Worm (Caenorhabditis elegans) whole organism, late embryonic: ENCODE data around the gene nac-2.

Experiments
- C08G9.2 ChIP-seq: sonication (generic microtip); optimal IDR thresholded peaks from 2 replicates; lab custom pipeline; 2016; ENCODE audit warnings: mild to moderate bottlenecking, missing genetic modification characterization, moderate library complexity, missing compliant biosample characterization
- C38D4.7 ChIP-seq: fragments of 200-800 bp; sonication (Bioruptor generic); optimal IDR thresholded peaks from 2 replicates; lab custom pipeline; 2018; ENCODE audit warnings: mild to moderate bottlenecking, missing genetic modification characterization, moderate library complexity, missing compliant biosample characterization
- F13H6.1 ChIP-seq: sonication (generic microtip); optimal IDR thresholded peaks from 2 replicates; lab custom pipeline; 2016; ENCODE audit warnings: missing genetic modification characterization, missing compliant biosample characterization
- K02D7.2 ChIP-seq: sonication (generic microtip); optimal IDR thresholded peaks from 2 replicates; lab custom pipeline; 2017; ENCODE audit warnings: mild to moderate bottlenecking, missing genetic modification characterization, missing compliant biosample characterization
- K09A11.1 ChIP-seq: sonication (generic microtip); optimal IDR thresholded peaks from 2 replicates; lab custom pipeline; 2017; ENCODE audit warnings: antibody characterized with exemption, mild to moderate bottlenecking, missing genetic modification characterization, missing compliant biosample characterization; ENCODE audit not compliant: insufficient read depth
- ahr-1 ChIP-seq: sonication (generic microtip); optimal IDR thresholded peaks from 2 replicates; lab custom pipeline; 2016; ENCODE audit warnings: missing genetic modification characterization, missing compliant biosample characterization
- ama-1 ChIP-seq: fragments of 150-350 bp; optimal IDR thresholded peaks from 2 replicates; lab custom pipeline; 2014
- ceh-14 ChIP-seq: sonication (generic microtip); optimal IDR thresholded peaks from 2 replicates; lab custom pipeline; 2016; ENCODE audit warnings: missing genotype, missing genetic modification characterization, missing compliant biosample characterization
- ceh-18 ChIP-seq: sonication (generic microtip); optimal IDR thresholded peaks from 2 replicates; lab custom pipeline; 2016; ENCODE audit warnings: missing genetic modification characterization, missing compliant biosample characterization
- ceh-30 ChIP-seq: fragments of 150-350 bp; optimal IDR thresholded peaks from 2 replicates; lab custom pipeline; 2014; ENCODE audit warnings: missing biosample characterization, missing genetic modification characterization
- ceh-45 ChIP-seq: fragments of 200-800 bp; sonication (Bioruptor generic); IDR thresholded peaks from 2 replicates; pipeline ENCODE4 v1.3.6; 2022; ENCODE audit warnings: missing genetic modification reagents, missing genetic modification characterization, missing compliant biosample characterization
- ceh-48 ChIP-seq: sonication (generic microtip); optimal IDR thresholded peaks from 2 replicates; lab custom pipeline; 2016; ENCODE audit warnings: missing genetic modification characterization, inconsistent platforms, missing compliant biosample characterization
- ceh-6 ChIP-seq: fragments of 200-800 bp; sonication (Bioruptor generic); optimal IDR thresholded peaks from 2 replicates; lab custom pipeline; 2018; ENCODE audit warnings: mild to moderate bottlenecking, missing genetic modification characterization, missing compliant biosample characterization
- ceh-9 ChIP-seq: sonication (generic microtip); optimal IDR thresholded peaks from 2 replicates; lab custom pipeline; 2016; ENCODE audit warnings: mild to moderate bottlenecking, missing genetic modification characterization, inconsistent platforms, missing compliant biosample characterization
- che-1 ChIP-seq: sonication (generic microtip); optimal IDR thresholded peaks from 2 replicates; lab custom pipeline; 2016; ENCODE audit warnings: mild to moderate bottlenecking, missing genetic modification characterization, missing compliant biosample characterization
- elt-2 ChIP-seq: sonication (generic microtip); optimal IDR thresholded peaks from 2 replicates; lab custom pipeline; 2016; ENCODE audit warnings: missing genetic modification reagents, missing genetic modification characterization, missing compliant biosample characterization
- elt-4 ChIP-seq: sonication (generic microtip); optimal IDR thresholded peaks from 2 replicates; lab custom pipeline; 2016; ENCODE audit warnings: missing genetic modification characterization, missing compliant biosample characterization
- ets-4 ChIP-seq: sonication (generic microtip); optimal IDR thresholded peaks from 2 replicates; lab custom pipeline; 2016; ENCODE audit warnings: missing genetic modification characterization, missing compliant biosample characterization
- eyg-1 ChIP-seq: sonication (generic microtip); optimal IDR thresholded peaks from 2 replicates; lab custom pipeline; 2016; ENCODE audit warnings: missing genotype, missing genetic modification characterization, missing compliant biosample characterization
- fax-1 ChIP-seq: sonication (generic microtip); optimal IDR thresholded peaks from 2 replicates; lab custom pipeline; 2016; ENCODE audit warnings: missing genotype, missing genetic modification characterization, missing compliant biosample characterization
- hlh-15 ChIP-seq: sonication (generic microtip); optimal IDR thresholded peaks from 2 replicates; lab custom pipeline; 2016; ENCODE audit warnings: missing genetic modification characterization, missing compliant biosample characterization
- hlh-30 ChIP-seq: sonication (generic microtip); optimal IDR thresholded peaks from 2 replicates; lab custom pipeline; 2017; ENCODE audit warnings: antibody characterized with exemption, missing genetic modification characterization, missing compliant biosample characterization; ENCODE audit not compliant: insufficient read depth
- hlh-6 ChIP-seq: sonication (generic microtip); optimal IDR thresholded peaks from 2 replicates; lab custom pipeline; 2016; ENCODE audit warnings: missing genotype, missing genetic modification characterization, missing compliant biosample characterization
- hlh-8 ChIP-seq: sonication (generic microtip); optimal IDR thresholded peaks from 2 replicates; lab custom pipeline; 2016; ENCODE audit warnings: missing genotype, missing genetic modification characterization, missing compliant biosample characterization
- lin-11 ChIP-seq: fragments of 200-800 bp; sonication (Bioruptor generic); optimal IDR thresholded peaks from 2 replicates; lab custom pipeline; 2018; ENCODE audit warnings: mild to moderate bottlenecking, missing genetic modification characterization, missing compliant biosample characterization
- nfya-1 ChIP-seq: sonication (generic microtip); optimal IDR thresholded peaks from 2 replicates; lab custom pipeline; 2017; ENCODE audit warnings: missing genetic modification characterization, mild to moderate bottlenecking, missing compliant biosample characterization, antibody characterized with exemption, moderate library complexity
- nhr-232 ChIP-seq: sonication (generic microtip); optimal IDR thresholded peaks from 2 replicates; lab custom pipeline; 2016; ENCODE audit warnings: missing genetic modification characterization, missing compliant biosample characterization
- pax-1 ChIP-seq: fragments of 150-350 bp; optimal IDR thresholded peaks from 2 replicates; lab custom pipeline; 2014; ENCODE audit warnings: missing biosample characterization, missing genetic modification characterization
- pqm-1 ChIP-seq: sonication (generic microtip); optimal IDR thresholded peaks from 2 replicates; lab custom pipeline; 2016; ENCODE audit warnings: missing genetic modification characterization, missing compliant biosample characterization
- pros-1 ChIP-seq: fragments of 150-350 bp; optimal IDR thresholded peaks from 2 replicates; lab custom pipeline; 2014; ENCODE audit warnings: missing biosample characterization, missing genetic modification reagents, missing genetic modification characterization
- ref-2 ChIP-seq: sonication (generic microtip); optimal IDR thresholded peaks from 2 replicates; lab custom pipeline; 2016; ENCODE audit warnings: missing genetic modification characterization, missing compliant biosample characterization
- rnt-1 ChIP-seq: sonication (generic microtip); optimal IDR thresholded peaks from 2 replicates; lab custom pipeline; 2016; ENCODE audit warnings: missing genetic modification characterization, missing compliant biosample characterization
- tbx-7 ChIP-seq: sonication (generic microtip); optimal IDR thresholded peaks from 2 replicates; lab custom pipeline; 2016; ENCODE audit warnings: missing genotype, missing genetic modification characterization, missing compliant biosample characterization
- ttx-3 ChIP-seq: sonication (generic microtip); optimal IDR thresholded peaks from 2 replicates; lab custom pipeline; 2016; ENCODE audit warnings: missing genetic modification reagents, missing genetic modification characterization, missing compliant biosample characterization
- unc-42 ChIP-seq: sonication (generic microtip); optimal IDR thresholded peaks from 2 replicates; lab custom pipeline; 2016; ENCODE audit warnings: missing genotype, missing genetic modification characterization, missing compliant biosample characterization
- unc-55 ChIP-seq: sonication (generic microtip); optimal IDR thresholded peaks from 2 replicates; lab custom pipeline; 2017; ENCODE audit warnings: missing biosample characterization, missing genetic modification reagents, missing genetic modification characterization
- zip-5 ChIP-seq: sonication (generic microtip); optimal IDR thresholded peaks from 2 replicates; lab custom pipeline; 2016; ENCODE audit warnings: missing genetic modification characterization, missing compliant biosample characterization

nac-2 gene

DNA sequence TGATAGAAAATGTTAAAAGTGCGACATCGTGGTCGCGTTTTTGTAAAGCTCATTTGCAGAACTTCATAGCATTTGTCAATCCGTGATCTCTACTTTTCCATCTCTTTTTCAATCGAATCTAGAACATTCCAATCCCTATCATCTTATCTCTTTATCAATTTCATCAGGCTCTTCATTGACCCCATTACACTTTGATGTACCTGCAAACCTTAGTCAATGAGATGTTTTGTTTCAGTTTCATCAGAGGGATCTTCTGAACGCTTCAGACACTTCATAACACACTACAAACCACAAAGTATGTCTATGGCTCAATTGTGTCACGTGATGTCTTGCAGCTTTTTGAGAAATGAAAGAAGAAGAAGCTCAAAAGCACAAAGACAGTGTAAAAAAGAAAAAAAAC, 40.0 kb upstream of the nac-2 start:
- TF ChIP-seq C08G9.2 (tag; lab: Kevin White, UChicago) (no peak), unc-55 (GFP tag; lab: Kevin White, UChicago) (peak; percentile 2), ceh-18 (tag; lab: Kevin White, UChicago) (peak; percentile 44), hlh-30 (tag; lab: Kevin White, UChicago) (peak; percentile 34), K02D7.2 (tag; lab: Kevin White, UChicago) (no peak), zip-5 (tag; lab: Kevin White, UChicago) (no peak), hlh-8 (tag; lab: Kevin White, UChicago) (no peak), rnt-1 (peak; percentile 75)

DNA sequence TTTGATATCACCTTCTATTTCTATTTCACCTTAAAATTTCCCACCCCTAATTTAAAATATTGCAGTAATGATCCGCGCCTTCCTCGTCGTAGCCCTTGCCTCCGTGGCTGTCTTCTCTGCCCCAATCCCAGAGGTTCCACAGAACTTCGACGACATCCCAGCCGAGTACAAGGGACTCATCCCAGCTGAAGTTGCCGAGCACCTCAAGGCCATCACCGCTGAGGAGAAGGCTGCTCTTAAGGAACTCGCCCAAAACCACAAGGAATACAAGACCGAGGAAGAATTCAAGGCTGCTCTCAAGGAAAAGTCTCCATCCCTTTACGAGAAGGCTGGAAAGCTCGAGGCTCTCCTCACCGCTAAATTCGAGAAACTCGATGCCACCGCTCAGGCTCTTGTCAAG, 38.7 kb upstream of the nac-2 start, which contains the start of gene far-2:
Gene far-2 (plus strand): TSS at position 66 of the 400 bp plus-strand sequence.
- TF ChIP-seq ref-2 = no peak
- TF ChIP-seq K02D7.2 (tag; lab: Kevin White, UChicago) = no peak
- TF ChIP-seq lin-11 (tag; lab: Kevin White, UChicago) = no peak
- no peak for TF ChIP-seq C38D4.7 (GFP tag; lab: Kevin White, UChicago)
- TF ChIP-seq pqm-1 = no peak
- no peak for TF ChIP-seq ceh-9 (tag; lab: Kevin White, UChicago)
- TF ChIP-seq elt-4 (tag; lab: Kevin White, UChicago) = no peak

DNA sequence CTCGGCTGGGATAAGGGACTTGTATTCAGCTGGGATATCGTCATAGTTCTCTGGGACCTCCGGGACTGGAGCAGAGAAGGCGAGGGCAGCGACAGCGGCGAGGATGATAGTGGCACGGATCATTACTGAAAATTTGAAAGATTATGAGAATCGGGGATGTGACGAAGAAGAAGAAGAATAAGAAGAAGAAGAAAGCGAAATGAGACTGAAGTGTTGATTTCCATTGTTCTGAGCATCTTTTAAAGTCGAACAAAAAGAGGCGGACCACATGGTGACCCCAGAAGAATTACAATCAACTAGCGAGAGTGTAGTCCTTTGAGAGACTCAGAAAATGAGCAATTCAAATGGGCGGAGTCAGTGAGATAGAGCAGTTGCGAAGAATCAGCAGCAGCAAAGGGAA, 38.0 kb upstream of the nac-2 start, which contains the start of gene far-1:
Gene far-1 (minus strand): TSS at position 125 of the 400 bp plus-strand sequence.
- TF ChIP-seq ama-1 (lab: Kevin White, UChicago) (peak; percentile 74), hlh-8 (tag; lab: Kevin White, UChicago) (peak; percentile 41), ceh-6 (GFP tag; lab: Kevin White, UChicago) (no peak), ceh-18 (tag; lab: Kevin White, UChicago) (peak; percentile 10), K02D7.2 (tag; lab: Kevin White, UChicago) (no peak), ref-2 (no peak), hlh-6 (tag; lab: Kevin White, UChicago) (no peak), ttx-3 (tag; lab: Kevin White, UChicago) (no peak), hlh-15 (no peak), K09A11.1 (no peak), nhr-232 (tag; lab: Kevin White, UChicago) (no peak), C08G9.2 (tag; lab: Kevin White, UChicago) (peak; percentile 11), nfya-1 (peak; percentile 23), unc-42 (tag; lab: Kevin White, UChicago) (no peak), ceh-30 (tag; lab: Kevin White, UChicago) (no peak), pax-1 (tag; lab: Kevin White, UChicago) (no peak), ahr-1 (tag; lab: Kevin White, UChicago) (no peak)

DNA sequence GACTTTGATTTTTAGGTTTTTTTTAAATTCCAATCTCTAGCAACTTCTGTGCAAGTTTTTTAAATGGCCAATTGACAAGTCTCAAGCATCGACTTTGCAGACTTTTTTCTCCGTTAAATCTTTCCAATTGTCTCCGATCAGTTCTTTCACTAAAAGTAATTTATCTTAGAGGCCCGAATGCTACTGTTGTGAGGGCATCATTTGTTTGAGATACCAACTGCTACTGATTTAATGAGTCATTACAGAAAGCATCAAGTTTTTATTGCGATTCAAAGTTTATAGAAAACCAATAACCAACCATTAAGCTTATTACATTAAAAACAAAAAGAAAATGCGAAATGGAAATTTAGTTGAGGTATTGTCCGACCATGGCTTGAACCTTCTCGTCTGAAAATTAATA, 37.0 kb upstream of the nac-2 start:
- no peak for TF ChIP-seq elt-2 (tag; lab: Kevin White, UChicago)
- TF ChIP-seq ceh-9 (tag; lab: Kevin White, UChicago) = no peak
- TF ChIP-seq tbx-7 (tag; lab: Kevin White, UChicago) = no peak
- peak; percentile 18 for TF ChIP-seq rnt-1
- TF ChIP-seq ceh-30 (tag; lab: Kevin White, UChicago) = no peak
- TF ChIP-seq ceh-14 (tag; lab: Kevin White, UChicago) = no peak
- no peak for TF ChIP-seq pros-1
- no peak for TF ChIP-seq ceh-48 (tag; lab: Kevin White, UChicago)
- TF ChIP-seq ama-1 (lab: Kevin White, UChicago) = peak; percentile 44
- TF ChIP-seq F13H6.1 (tag; lab: Kevin White, UChicago) = no peak
- TF ChIP-seq nfya-1 = no peak
- TF ChIP-seq unc-55 (GFP tag; lab: Kevin White, UChicago) = no peak
- TF ChIP-seq, all 69 proteins: peak for 2

DNA sequence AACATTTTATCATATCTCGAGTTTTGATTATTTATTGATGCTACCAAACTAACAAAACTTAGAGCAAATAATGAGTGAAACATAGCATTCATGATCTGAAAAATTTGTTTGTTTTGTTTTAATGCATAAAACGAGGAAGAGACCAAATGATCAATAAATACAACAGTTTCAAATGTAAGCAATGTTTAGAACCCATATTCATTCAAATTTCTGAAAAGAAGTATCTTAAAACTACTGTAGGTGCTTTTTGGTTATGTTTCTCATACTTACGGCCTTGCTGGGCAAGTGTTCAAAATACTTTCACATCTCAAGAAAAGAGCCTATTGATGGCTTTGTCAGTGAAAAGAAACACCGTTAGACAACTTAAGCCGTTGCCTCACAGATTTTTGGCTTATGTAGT, 34.6 kb upstream of the nac-2 start, which contains the start of gene F02A9.1:
Gene F02A9.1 (minus strand): TSS at position 101 of the 400 bp plus-strand sequence.
- TF ChIP-seq ceh-45 (GFP tag; lab: Robert Waterston, UW) (no peak), fax-1 (no peak), ceh-6 (GFP tag; lab: Kevin White, UChicago) (no peak), ref-2 (no peak), K02D7.2 (tag; lab: Kevin White, UChicago) (no peak), che-1 (no peak), unc-42 (tag; lab: Kevin White, UChicago) (no peak), ets-4 (tag; lab: Kevin White, UChicago) (no peak), elt-2 (tag; lab: Kevin White, UChicago) (no peak), eyg-1 (tag; lab: Kevin White, UChicago) (no peak), F13H6.1 (tag; lab: Kevin White, UChicago) (no peak), tbx-7 (tag; lab: Kevin White, UChicago) (no peak), C08G9.2 (tag; lab: Kevin White, UChicago) (no peak)
